Worm (Caenorhabditis elegans) whole organism, L4 larva: ENCODE data around the gene Y75B12B.13.

ENCODE experiments used
- D1046.2 ChIP-seq: fragments of 200-800 bp; sonication (Bioruptor generic); IDR thresholded peaks from 2 replicates; pipeline ENCODE4 v1.3.6; 2022; ENCODE audit warnings: missing genetic modification characterization, missing compliant biosample characterization
- F10B5.3 ChIP-seq: sonication (generic microtip); optimal IDR thresholded peaks from 2 replicates; lab custom pipeline; 2016; ENCODE audit warnings: mild to moderate bottlenecking, missing genetic modification characterization, missing compliant biosample characterization
- F26F4.8 ChIP-seq: fragments of 200-800 bp; sonication (Bioruptor generic); conservative IDR thresholded peaks from 2 replicates; pipeline ENCODE4 v1.3.6; 2022; ENCODE audit warnings: missing genetic modification characterization, missing compliant biosample characterization
- F49E8.2 ChIP-seq: sonication (generic microtip); optimal IDR thresholded peaks from 2 replicates; lab custom pipeline; 2016; ENCODE audit warnings: missing compliant biosample characterization, mild to moderate bottlenecking, missing genetic modification characterization, borderline replicate concordance
- T20F7.1 ChIP-seq: fragments of 200-800 bp; sonication (Bioruptor generic); optimal IDR thresholded peaks from 2 replicates; lab custom pipeline; 2018; ENCODE audit warnings: mild to moderate bottlenecking, missing genetic modification characterization, missing compliant biosample characterization
- Y48G9A.11 ChIP-seq: fragments of 200-800 bp; sonication (Bioruptor generic); IDR thresholded peaks from 2 replicates; pipeline ENCODE4 v1.3.6; 2022; ENCODE audit warnings: missing genetic modification reagents, missing genetic modification characterization, missing compliant biosample characterization
- Y5F2A.4 ChIP-seq: fragments of 200-800 bp; sonication (Bioruptor generic); optimal IDR thresholded peaks from 2 replicates; lab custom pipeline; 2018; ENCODE audit warnings: mild to moderate bottlenecking, missing genetic modification characterization, missing compliant biosample characterization
- Y75B8A.6 ChIP-seq: fragments of 200-800 bp; sonication (Bioruptor generic); IDR thresholded peaks from 2 replicates; pipeline ENCODE4 v1.3.6; 2022; ENCODE audit warnings: missing genetic modification reagents, missing genetic modification characterization, missing compliant biosample characterization
- aha-1 ChIP-seq: fragments of 150-350 bp; peaks from one replicate; lab custom pipeline; 2014; ENCODE audit warnings: missing biosample characterization, missing genetic modification characterization
- aly-2 ChIP-seq: sonication (generic microtip); optimal IDR thresholded peaks from 2 replicates; lab custom pipeline; 2018; ENCODE audit warnings: missing biosample characterization, missing genetic modification characterization
- ceh-44 ChIP-seq: fragments of 200-800 bp; sonication (Bioruptor generic); IDR thresholded peaks from 2 replicates; pipeline ENCODE4 v1.3.6; 2022; ENCODE audit warnings: missing genetic modification reagents, missing genetic modification characterization, missing compliant biosample characterization
- ceh-62 ChIP-seq: sonication (generic microtip); optimal IDR thresholded peaks from 2 replicates; lab custom pipeline; 2017; ENCODE audit warnings: missing biosample characterization, missing genetic modification characterization
- ceh-82 ChIP-seq: sonication (generic microtip); optimal IDR thresholded peaks from 2 replicates; lab custom pipeline; 2017; ENCODE audit warnings: missing biosample characterization, missing genetic modification characterization
- ces-1 ChIP-seq: fragments of 150-350 bp; sonication (generic microtip); optimal IDR thresholded peaks from 4 replicates; lab custom pipeline; 2014; ENCODE audit warnings: missing biosample characterization, missing genetic modification reagents, missing genetic modification characterization
- daf-12 ChIP-seq: fragments of 150-350 bp; optimal IDR thresholded peaks from 2 replicates; lab custom pipeline; 2014; ENCODE audit warnings: missing biosample characterization, missing genetic modification reagents, missing genetic modification characterization
- daf-16 ChIP-seq, 3 experiments: sonication (generic microtip); optimal IDR thresholded peaks; 2 replicates each; lab custom pipeline; 2016 to 2017; ENCODE audit warnings: missing genetic modification characterization in 3 of 3, missing genetic modification reagents in 3 of 3, mild to moderate bottlenecking in 2 of 3, missing compliant biosample characterization in 2 of 3, missing biosample characterization in 1 of 3, moderate library complexity in 1 of 3
- dmd-6 ChIP-seq: fragments of 200-800 bp; sonication (Bioruptor generic); IDR thresholded peaks from 2 replicates; pipeline ENCODE4 v1.3.6; 2022; ENCODE audit warnings: missing genetic modification reagents, missing genetic modification characterization, missing compliant biosample characterization
- dmd-8 ChIP-seq: fragments of 200-800 bp; sonication (Bioruptor generic); IDR thresholded peaks from 2 replicates; pipeline ENCODE4 v1.3.6; 2022; ENCODE audit warnings: missing genetic modification characterization, missing compliant biosample characterization
- dpl-1 ChIP-seq: fragments of 150-350 bp; optimal IDR thresholded peaks from 2 replicates; lab custom pipeline; 2014; ENCODE audit warnings: missing biosample characterization, missing genetic modification reagents, missing genetic modification characterization
- fkh-10 ChIP-seq: fragments of 150-350 bp; optimal IDR thresholded peaks from 2 replicates; lab custom pipeline; 2014; ENCODE audit warnings: missing biosample characterization, missing genetic modification reagents, missing genetic modification characterization
- fos-1 ChIP-seq: fragments of 150-350 bp; optimal IDR thresholded peaks from 2 replicates; lab custom pipeline; 2014; ENCODE audit warnings: missing biosample characterization, missing genetic modification characterization
- hlh-11 ChIP-seq: fragments of 200-800 bp; sonication (Bioruptor generic); optimal IDR thresholded peaks from 2 replicates; lab custom pipeline; 2018; ENCODE audit warnings: mild to moderate bottlenecking, missing genetic modification characterization, missing compliant biosample characterization
- hlh-30 ChIP-seq: sonication (generic microtip); optimal IDR thresholded peaks from 2 replicates; lab custom pipeline; 2017; ENCODE audit warnings: antibody characterized with exemption, mild to moderate bottlenecking, missing genetic modification characterization, missing compliant biosample characterization; ENCODE audit not compliant: insufficient read depth
- hmg-1.1 ChIP-seq: fragments of 200-800 bp; sonication (Bioruptor generic); IDR thresholded peaks from 2 replicates; pipeline ENCODE4 v1.3.6; 2022; ENCODE audit warnings: missing genetic modification reagents, missing genetic modification characterization, missing compliant biosample characterization
- jun-1 ChIP-seq: fragments of 150-350 bp; optimal IDR thresholded peaks from 2 replicates; lab custom pipeline; 2014; ENCODE audit warnings: missing biosample characterization, missing genetic modification reagents, missing genetic modification characterization
- lim-7 ChIP-seq: fragments of 200-800 bp; sonication (Bioruptor generic); IDR thresholded peaks from 2 replicates; pipeline ENCODE4 v1.3.6; 2022; ENCODE audit warnings: missing genetic modification characterization, missing compliant biosample characterization
- lin-38 ChIP-seq: fragments of 200-800 bp; sonication (Bioruptor generic); IDR thresholded peaks from 2 replicates; pipeline ENCODE4 v1.3.6; 2022; ENCODE audit warnings: missing genetic modification reagents, missing genetic modification characterization, missing compliant biosample characterization
- lir-3 ChIP-seq: sonication (generic microtip); optimal IDR thresholded peaks from 2 replicates; lab custom pipeline; 2016; ENCODE audit warnings: mild to moderate bottlenecking, missing genetic modification characterization, missing compliant biosample characterization
- lsy-2 ChIP-seq, 2 experiments: fragments of 150-350 bp in 1 of 2; sonication (generic microtip) in 1 of 2; optimal IDR thresholded peaks; 2 replicates each; lab custom pipeline; 2014 to 2017; ENCODE audit warnings: missing biosample characterization in 2 of 2, missing genetic modification characterization in 2 of 2
- madf-5 ChIP-seq, 2 experiments: fragments of 200-800 bp; sonication (Bioruptor generic); IDR thresholded peaks; 2 replicates each; pipeline ENCODE4 v1.3.6; 2022; ENCODE audit warnings: missing compliant biosample characterization in 2 of 2, missing genetic modification characterization in 2 of 2
- mes-2 ChIP-seq: sonication (generic microtip); optimal IDR thresholded peaks from 2 replicates; lab custom pipeline; 2016; ENCODE audit warnings: missing genotype, mild to moderate bottlenecking, missing genetic modification characterization, missing compliant biosample characterization; ENCODE audit not compliant: poor library complexity, severe bottlenecking
- mxl-2 ChIP-seq: fragments of 200-800 bp; sonication (Bioruptor generic); conservative IDR thresholded peaks from 2 replicates; pipeline ENCODE4 v1.3.6; 2022; ENCODE audit warnings: missing genetic modification reagents, missing genetic modification characterization, missing compliant biosample characterization
- mxl-3 ChIP-seq: fragments of 200-800 bp; sonication (Bioruptor generic); optimal IDR thresholded peaks from 2 replicates; lab custom pipeline; 2018; ENCODE audit warnings: mild to moderate bottlenecking, missing genetic modification characterization, missing compliant biosample characterization
- nhr-25 ChIP-seq: sonication (generic microtip); optimal IDR thresholded peaks from 2 replicates; lab custom pipeline; 2017; ENCODE audit warnings: missing genetic modification characterization, mild to moderate bottlenecking, missing compliant biosample characterization, antibody characterized with exemption, moderate library complexity, borderline replicate concordance; ENCODE audit not compliant: insufficient read depth
- nhr-28 ChIP-seq: fragments of 150-350 bp; optimal IDR thresholded peaks from 2 replicates; lab custom pipeline; 2014; ENCODE audit warnings: missing biosample characterization, missing genetic modification characterization
- nhr-48 ChIP-seq: sonication (generic microtip); optimal IDR thresholded peaks from 2 replicates; lab custom pipeline; 2016; ENCODE audit warnings: mild to moderate bottlenecking, missing genetic modification characterization, missing compliant biosample characterization
- pha-4 ChIP-seq, 2 experiments: fragments of 150-350 bp in 1 of 2; fragments of 200-800 bp in 1 of 2; sonication (Bioruptor generic) in 1 of 2; IDR thresholded peaks in 1 of 2; optimal IDR thresholded peaks in 1 of 2; 2 replicates each; pipeline versions ENCODE4 v1.3.6 to Lab custom; 2014 to 2022; ENCODE audit warnings: missing genetic modification characterization in 2 of 2, missing genetic modification reagents in 2 of 2, missing biosample characterization in 1 of 2, missing compliant biosample characterization in 1 of 2
- php-3 ChIP-seq: fragments of 200-800 bp; sonication (Bioruptor generic); IDR thresholded peaks from 2 replicates; pipeline ENCODE4 v1.3.6; 2022; ENCODE audit warnings: missing genetic modification reagents, missing genetic modification characterization, missing compliant biosample characterization
- pqm-1 ChIP-seq: sonication (generic microtip); optimal IDR thresholded peaks from 2 replicates; lab custom pipeline; 2017; ENCODE audit warnings: missing biosample characterization, missing genetic modification characterization
- set-16 ChIP-seq: fragments of 200-800 bp; sonication (Bioruptor generic); IDR thresholded peaks from 2 replicates; pipeline ENCODE4 v1.3.6; 2022; ENCODE audit warnings: missing genetic modification reagents, missing genetic modification characterization, missing compliant biosample characterization
- snpc-1.2 ChIP-seq: fragments of 200-800 bp; sonication (Bioruptor generic); IDR thresholded peaks from 2 replicates; pipeline ENCODE4 v1.3.6; 2022; ENCODE audit warnings: missing genetic modification reagents, missing genetic modification characterization, missing compliant biosample characterization
- spr-1 ChIP-seq: sonication (generic microtip); optimal IDR thresholded peaks from 2 replicates; lab custom pipeline; 2016; ENCODE audit warnings: mild to moderate bottlenecking, missing genetic modification characterization, missing compliant biosample characterization
- tag-97 ChIP-seq: fragments of 200-800 bp; sonication (Bioruptor generic); IDR thresholded peaks from 2 replicates; pipeline ENCODE4 v1.3.6; 2022; ENCODE audit warnings: missing genetic modification characterization, missing compliant biosample characterization
- unc-39 ChIP-seq: sonication (generic microtip); optimal IDR thresholded peaks from 2 replicates; lab custom pipeline; 2017; ENCODE audit warnings: missing biosample characterization, missing genetic modification characterization
- unc-62 ChIP-seq, 3 experiments: fragments of 150-350 bp in 1 of 3; sonication (generic microtip); optimal IDR thresholded peaks in 2 of 3; peaks in 1 of 3; 1 replicate in 1 of 3; 2 replicates in 2 of 3; lab custom pipeline; 2014 to 2017; ENCODE audit warnings: missing biosample characterization in 3 of 3, missing genetic modification characterization in 3 of 3, missing genetic modification reagents in 3 of 3, missing genotype in 1 of 3
- vab-7 ChIP-seq: fragments of 200-800 bp; sonication (Bioruptor generic); IDR thresholded peaks from 2 replicates; pipeline ENCODE4 v1.3.6; 2022; ENCODE audit warnings: missing genetic modification reagents, missing genetic modification characterization, missing compliant biosample characterization
- zag-1 ChIP-seq: fragments of 150-350 bp; optimal IDR thresholded peaks from 2 replicates; lab custom pipeline; 2014; ENCODE audit warnings: missing biosample characterization, missing genetic modification characterization
- zfp-2 ChIP-seq: sonication (generic microtip); optimal IDR thresholded peaks from 2 replicates; lab custom pipeline; 2016; ENCODE audit warnings: mild to moderate bottlenecking, missing genetic modification characterization, missing compliant biosample characterization
- ztf-7 ChIP-seq: fragments of 150-350 bp; optimal IDR thresholded peaks from 2 replicates; lab custom pipeline; 2014; ENCODE audit warnings: missing biosample characterization, missing genetic modification characterization

Gene Y75B12B.13

ce11 chrV:15190903-15191302 lies 2.9 kb downstream of the Y75B12B.13 start, which contains the start of gene Y75B12B.11 (continued):
- TF ChIP-seq fos-1 (tag; lab: Kevin White, UChicago) (no peak), ceh-44 (GFP tag; lab: Robert Waterston, UW) (peak; percentile 95), hmg-1.1 (GFP tag; lab: Robert Waterston, UW) (peak; percentile 92), mxl-2 (GFP tag; lab: Robert Waterston, UW) (peak; percentile 90), zag-1 (tag; lab: Kevin White, UChicago) (no peak), lsy-2 (tag; optimal IDR thresholded peaks at IDR 0.05; lab: Kevin White, UChicago) (peak in 1 of 2 experiments; percentile 79), aha-1 (tag; lab: Kevin White, UChicago) (peak; percentile 98), T20F7.1 (GFP tag; lab: Kevin White, UChicago) (peak; percentile 77), tag-97 (GFP tag; lab: Robert Waterston, UW) (no peak), F10B5.3 (tag; lab: Kevin White, UChicago) (peak; percentile 85), F26F4.8 (GFP tag; lab: Robert Waterston, UW) (peak; percentile 99), jun-1 (tag; lab: Kevin White, UChicago) (peak; percentile 57), dmd-8 (GFP tag; lab: Robert Waterston, UW) (peak; percentile 99), nhr-48 (peak; percentile 83), snpc-1.2 (GFP tag; lab: Robert Waterston, UW) (peak; percentile 94), ceh-62 (tag; lab: Kevin White, UChicago) (no peak), mes-2 (tag; lab: Kevin White, UChicago) (peak; percentile 93), spr-1 (tag; lab: Kevin White, UChicago) (peak; percentile 95), pqm-1 (peak; percentile 7), daf-16 (GFP tag; optimal IDR thresholded peaks at IDR 0.05; lab: Kevin White, UChicago) (peak; percentile 88 to 98), daf-16 (tag; optimal IDR thresholded peaks at IDR 0.05; lab: Kevin White, UChicago) (peak; percentile 84), php-3 (GFP tag; lab: Robert Waterston, UW) (peak; percentile 93), ces-1 (GFP tag; lab: Kevin White, UChicago) (no peak), fkh-10 (GFP tag; lab: Kevin White, UChicago) (no peak), D1046.2 (GFP tag; lab: Robert Waterston, UW) (peak; percentile 96), zfp-2 (tag; lab: Kevin White, UChicago) (peak; percentile 66), ceh-82 (tag; lab: Kevin White, UChicago) (no peak), lin-38 (GFP tag; lab: Robert Waterston, UW) (peak; percentile 96), vab-7 (GFP tag; lab: Robert Waterston, UW) (peak; percentile 98), madf-5 (GFP tag; IDR thresholded peaks at IDR 0.05; lab: Robert Waterston, UW) (peak; percentile 88 to 90), aly-2 (peak; percentile 92), daf-12 (tag; lab: Kevin White, UChicago) (no peak), unc-62 (GFP tag; optimal IDR thresholded peaks at IDR 0.05 in 1 of 2; lab: Kevin White, UChicago) (no peak), unc-62 (tag; optimal IDR thresholded peaks at IDR 0.05; lab: Kevin White, UChicago) (no peak), hlh-30 (peak; percentile 78), dpl-1 (peak; percentile 68), hlh-11 (tag; lab: Kevin White, UChicago) (peak; percentile 76), set-16 (peak; percentile 85), lim-7 (GFP tag; lab: Robert Waterston, UW) (peak; percentile 98), Y75B8A.6 (GFP tag; lab: Robert Waterston, UW) (peak; percentile 83; the same call in 1 of the 2 replicates), unc-39 (tag; lab: Kevin White, UChicago) (no peak), nhr-28 (peak; percentile 23), ztf-7 (tag; lab: Kevin White, UChicago) (peak; percentile 42), mxl-3 (GFP tag; lab: Kevin White, UChicago) (peak; percentile 81), Y5F2A.4 (GFP tag; lab: Kevin White, UChicago) (peak; percentile 94), dmd-6 (GFP tag; lab: Robert Waterston, UW) (peak; percentile 80), pha-4 (GFP tag; IDR thresholded peaks at IDR 0.05; lab: Robert Waterston, UW) (peak; percentile 97), pha-4 (tag; optimal IDR thresholded peaks at IDR 0.05; lab: Kevin White, UChicago) (no peak), F49E8.2 (peak; percentile 96), Y48G9A.11 (GFP tag; lab: Robert Waterston, UW) (peak; percentile 91), nhr-25 (tag; lab: Kevin White, UChicago) (peak; percentile 45), lir-3 (tag; lab: Kevin White, UChicago) (peak; percentile 88)
